Worm (Caenorhabditis elegans) whole organism, L2 larva: Measurements from ENCODE around the gene T05C12.15.

Experiments used
- R02D3.7 ChIP-seq: fragments of 150-350 bp; optimal IDR thresholded peaks from 2 replicates; lab custom pipeline; 2014; ENCODE audit warnings: missing biosample characterization, missing genetic modification characterization
- blmp-1 ChIP-seq: sonication (generic microtip); optimal IDR thresholded peaks from 2 replicates; lab custom pipeline; 2017; ENCODE audit warnings: missing genetic modification characterization, mild to moderate bottlenecking, missing compliant biosample characterization, antibody characterized with exemption, moderate library complexity; ENCODE audit not compliant: insufficient read depth
- ceh-82 ChIP-seq: fragments of 150-350 bp; optimal IDR thresholded peaks from 2 replicates; lab custom pipeline; 2014; ENCODE audit warnings: missing biosample characterization, missing genetic modification characterization
- elt-1 ChIP-seq: fragments of 150-350 bp; optimal IDR thresholded peaks from 2 replicates; lab custom pipeline; 2014; ENCODE audit warnings: missing biosample characterization, missing genetic modification characterization
- peb-1 ChIP-seq: fragments of 150-350 bp; optimal IDR thresholded peaks from 2 replicates; lab custom pipeline; 2014; ENCODE audit warnings: missing biosample characterization, missing genetic modification characterization
- sma-3 ChIP-seq: sonication (generic microtip); optimal IDR thresholded peaks from 2 replicates; lab custom pipeline; 2016; ENCODE audit warnings: missing genetic modification reagents, missing genetic modification characterization, missing compliant biosample characterization
- unc-55 ChIP-seq: fragments of 150-350 bp; sonication (generic microtip); optimal IDR thresholded peaks from 3 replicates; lab custom pipeline; 2014; ENCODE audit warnings: missing biosample characterization, missing genetic modification reagents, missing genetic modification characterization

- TF ChIP-seq blmp-1 (tag; lab: Kevin White, UChicago) (no peak), peb-1 (tag; lab: Kevin White, UChicago) (no peak), R02D3.7 (tag; lab: Kevin White, UChicago) (no peak), unc-55 (no peak), elt-1 (tag; lab: Kevin White, UChicago) (no peak), ceh-82 (tag; lab: Kevin White, UChicago) (no peak), sma-3 (no peak)
Measured at ce11 chrII:8127794-8128193, 41.6 kb upstream of the T05C12.15 start.
